Worm (Caenorhabditis elegans) whole organism, L1 larva: ENCODE data around the gene Y47D3B.4.
"Not testable (repeated sequence)": the region's sequence is repeated elsewhere in the genome, so short reads cannot be mapped to it uniquely, and the experiment has no call there.

ENCODE experiments used
- elt-2 ChIP-seq: sonication (generic microtip); optimal IDR thresholded peaks from 2 replicates; lab custom pipeline; 2016; ENCODE audit warnings: missing genetic modification characterization, mild to moderate bottlenecking, inconsistent platforms, missing compliant biosample characterization, missing genetic modification reagents
- fos-1 ChIP-seq: fragments of 150-350 bp; optimal IDR thresholded peaks from 2 replicates; lab custom pipeline; 2014; ENCODE audit warnings: missing biosample characterization, missing genetic modification characterization
- lsy-2 ChIP-seq, 2 experiments: fragments of 150-350 bp; optimal IDR thresholded peaks; 2 replicates each; lab custom pipeline; 2014; ENCODE audit warnings: missing biosample characterization in 2 of 2, missing genetic modification characterization in 2 of 2
- nhr-77 ChIP-seq: fragments of 150-350 bp; optimal IDR thresholded peaks from 2 replicates; lab custom pipeline; 2014; ENCODE audit warnings: missing biosample characterization, missing genetic modification characterization
- pqm-1 ChIP-seq: sonication (generic microtip); optimal IDR thresholded peaks from 3 replicates; lab custom pipeline; 2017; ENCODE audit warnings: missing biosample characterization, missing genetic modification characterization
- snpc-4 ChIP-seq: fragments of 150-350 bp; optimal IDR thresholded peaks from 2 replicates; lab custom pipeline; 2014; ENCODE audit warnings: missing biosample characterization, missing genetic modification characterization
- unc-62 ChIP-seq: fragments of 150-350 bp; optimal IDR thresholded peaks from 2 replicates; lab custom pipeline; 2014; ENCODE audit warnings: missing biosample characterization, missing genetic modification reagents, missing genetic modification characterization
- zag-1 ChIP-seq: fragments of 150-350 bp; optimal IDR thresholded peaks from 2 replicates; lab custom pipeline; 2014; ENCODE audit warnings: missing biosample characterization, missing genetic modification characterization
- ztf-11 ChIP-seq, 2 experiments: sonication (generic microtip); optimal IDR thresholded peaks; 2 replicates each; lab custom pipeline; 2016 to 2017; ENCODE audit warnings: missing genetic modification characterization in 2 of 2, missing biosample characterization in 1 of 2, missing compliant biosample characterization in 1 of 2

DNA sequence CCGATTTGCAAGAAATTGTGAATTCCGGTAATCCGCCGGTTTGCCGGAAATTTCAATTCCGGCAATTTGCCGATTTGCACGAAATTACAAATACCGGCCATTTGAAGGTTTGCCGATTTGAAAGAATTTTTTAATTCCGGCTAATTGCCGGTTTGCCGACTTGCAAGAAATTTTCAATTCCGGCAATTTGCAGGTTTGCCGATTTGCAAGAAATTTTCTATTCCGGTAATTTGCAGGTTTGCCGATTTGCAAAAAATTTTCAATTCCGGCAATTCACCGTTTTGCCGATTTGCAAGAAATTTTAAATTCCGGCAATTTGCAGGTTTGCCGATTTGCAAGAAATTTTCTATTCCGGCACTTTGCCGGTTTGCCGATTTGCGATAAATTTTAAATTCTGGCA is 29.7 kb downstream of the Y47D3B.4 start:
- TF ChIP-seq elt-2; fos-1 (tag; lab: Kevin White, UChicago); ztf-11 (tag; optimal IDR thresholded peaks at IDR 0.05; lab: Kevin White, UChicago); pqm-1 (tag; lab: Kevin White, UChicago); lsy-2 (tag; optimal IDR thresholded peaks at IDR 0.05; lab: Kevin White, UChicago); unc-62 (GFP tag; lab: Kevin White, UChicago); snpc-4 (tag; lab: Kevin White, UChicago); zag-1 (tag; lab: Kevin White, UChicago); nhr-77 (tag; lab: Kevin White, UChicago): not testable (repeated sequence)
